Fruit fly (Drosophila melanogaster) S2 (cell line): ENCODE measurements around the gene CG5274.

Source experiments
- CG8478 ChIP-seq: fragments of >200 bp; optimal IDR thresholded peaks from 2 replicates; lab custom pipeline; 2018
- CTCF ChIP-seq, 2 experiments: fragments of >200 bp; optimal IDR thresholded peaks; 2 replicates each; lab custom pipeline; 2018

DNA sequence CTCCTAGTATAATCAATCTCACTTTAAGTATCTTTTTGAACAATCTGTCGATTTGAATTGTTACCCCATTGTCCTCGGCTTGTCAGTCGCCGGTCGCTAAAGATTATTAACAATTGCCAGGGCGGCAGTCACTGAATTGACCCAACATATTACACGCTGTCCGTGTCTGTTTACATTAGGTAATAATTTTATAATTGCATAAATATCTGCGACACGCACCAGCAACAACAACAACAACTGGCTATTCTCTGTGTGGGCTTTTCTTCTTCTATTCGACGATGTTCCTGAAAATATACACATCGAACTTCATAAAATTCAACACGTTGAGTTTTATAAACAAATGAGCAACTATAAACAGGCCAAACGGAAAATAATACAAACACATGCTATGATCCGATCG, 21.3 kb upstream of the CG5274 start:
- TF ChIP-seq CTCF (optimal IDR thresholded peaks at IDR 0.05; lab: Kevin White, UChicago) (no peak), CG8478 (lab: Kevin White, UChicago) (no peak)
